Fruit fly (Drosophila melanogaster): ENCODE measurements around the gene CG12316.

CG12316 gene

dm6 chr3L:15107776-15108379 is 28.9 kb downstream of the CG12316 start (continued):
- no peak for TF ChIP-seq p53 (GFP tag; optimal IDR thresholded peaks at IDR 0.05)
- peak; percentile 37 for TF ChIP-seq cg (GFP tag; optimal IDR thresholded peaks at IDR 0.05)
- no peak for TF ChIP-seq hth (optimal IDR thresholded peaks at IDR 0.05)
- TF ChIP-seq CG2678 (tag; optimal IDR thresholded peaks at IDR 0.05): no peak
- TF ChIP-seq kni (GFP tag; optimal IDR thresholded peaks at IDR 0.05): peak; percentile 13
- TF ChIP-seq Drgx (GFP tag; IDR thresholded peaks at IDR 0.05): peak; percentile 87
- TF ChIP-seq Hmx (GFP tag; optimal IDR thresholded peaks at IDR 0.05): no peak
- TF ChIP-seq CG8281 (tag; optimal IDR thresholded peaks at IDR 0.05): no peak
- peak; percentile 52 for TF ChIP-seq Asciz (GFP tag; optimal IDR thresholded peaks at IDR 0.05)
- no peak for TF ChIP-seq Deaf1 (tag; optimal IDR thresholded peaks at IDR 0.05)
- TF ChIP-seq fd102C (GFP tag; optimal IDR thresholded peaks at IDR 0.05): no peak
- no peak for TF ChIP-seq caup (GFP tag; optimal IDR thresholded peaks at IDR 0.05; ENCODE audit: severe bottlenecking)
- no peak for TF ChIP-seq HmgZ (tag; optimal IDR thresholded peaks at IDR 0.05)
- TF ChIP-seq CG17568 (GFP tag; optimal IDR thresholded peaks at IDR 0.05): no peak
- TF ChIP-seq otp (GFP tag; IDR thresholded peaks at IDR 0.05): no peak
- TF ChIP-seq shn (GFP tag; optimal IDR thresholded peaks at IDR 0.05): no peak
- TF ChIP-seq Mrtf (GFP tag; IDR thresholded peaks at IDR 0.05): no peak
- TF ChIP-seq Tbp (GFP tag; optimal IDR thresholded peaks at IDR 0.05): no peak
- TF ChIP-seq repo (GFP tag; optimal IDR thresholded peaks at IDR 0.05): no peak
- no peak for TF ChIP-seq CG17612 (GFP tag; IDR thresholded peaks at IDR 0.05)
- peak; percentile 14 for TF ChIP-seq CG30431 (GFP tag; optimal IDR thresholded peaks at IDR 0.05)
- no peak for TF ChIP-seq Lhr (GFP tag; optimal IDR thresholded peaks at IDR 0.05)
- no peak for TF ChIP-seq CG31365 (tag; optimal IDR thresholded peaks at IDR 0.05)
- TF ChIP-seq Doc3 (GFP tag; IDR thresholded peaks at IDR 0.05; ENCODE audit: partially characterized antibody): no peak
- no peak for TF ChIP-seq mld (GFP tag; IDR thresholded peaks at IDR 0.05; ENCODE audit: partially characterized antibody)
- TF ChIP-seq H2.0 (GFP tag; IDR thresholded peaks at IDR 0.05): no peak
- no peak for TF ChIP-seq Lim3 (GFP tag; IDR thresholded peaks at IDR 0.05)
- TF ChIP-seq fd96Cb (tag; optimal IDR thresholded peaks at IDR 0.05): peak; percentile 65
- peak; percentile 13 for TF ChIP-seq CG30020 (tag; optimal IDR thresholded peaks at IDR 0.05)
- TF ChIP-seq CG13123 (GFP tag; optimal IDR thresholded peaks at IDR 0.05): no peak
- TF ChIP-seq mam (GFP tag; optimal IDR thresholded peaks at IDR 0.05): no peak
- TF ChIP-seq Eip74EF (GFP tag; optimal IDR thresholded peaks at IDR 0.05): no peak
- TF ChIP-seq E2f1 (GFP tag; IDR thresholded peaks at IDR 0.05): no peak
- TF ChIP-seq nau (GFP tag; optimal IDR thresholded peaks at IDR 0.05): no peak
- TF ChIP-seq onecut (GFP tag; IDR thresholded peaks at IDR 0.05): peak; percentile 27; the same call in 1 of the 2 replicates
- TF ChIP-seq pzg (GFP tag; optimal IDR thresholded peaks at IDR 0.05): no peak
- TF ChIP-seq ftz-f1 (GFP tag; optimal IDR thresholded peaks at IDR 0.05): no peak
- no peak for TF ChIP-seq gce (GFP tag; IDR thresholded peaks at IDR 0.05)
- no peak for TF ChIP-seq CG11398 (GFP tag; optimal IDR thresholded peaks at IDR 0.05)
- no peak for TF ChIP-seq gcm (GFP tag; optimal IDR thresholded peaks at IDR 0.05)
- no peak for TF ChIP-seq B-H1 (GFP tag; IDR thresholded peaks at IDR 0.05)
- no peak for TF ChIP-seq ttk (GFP tag; IDR thresholded peaks at IDR 0.05)
- peak; percentile 35 for TF ChIP-seq Meics (GFP tag; optimal IDR thresholded peaks at IDR 0.05)
- TF ChIP-seq Abd-B (GFP tag; optimal IDR thresholded peaks at IDR 0.05): no peak
- no peak for TF ChIP-seq Hr39 (optimal IDR thresholded peaks at IDR 0.05)
- TF ChIP-seq Pdp1 (GFP tag; optimal IDR thresholded peaks at IDR 0.05): peak in 1 of 2 experiments; percentile 41
- TF ChIP-seq CG14860 (GFP tag; IDR thresholded peaks at IDR 0.05; ENCODE audit: partially characterized antibody): no peak
- TF ChIP-seq knrl (GFP tag; IDR thresholded peaks at IDR 0.05; ENCODE audit: partially characterized antibody): no peak
- TF ChIP-seq D (optimal IDR thresholded peaks at IDR 0.05): no peak
- TF ChIP-seq D (GFP tag; optimal IDR thresholded peaks at IDR 0.05): peak; percentile 72
- TF ChIP-seq CG12071 (GFP tag; optimal IDR thresholded peaks at IDR 0.05): no peak
